Fruit fly (Drosophila melanogaster) whole organism, wandering third instar larva: ENCODE data around the gene CG9951.

Experiments
- Dif ChIP-seq: fragments of 200-275, 200-300 bp; sonication (Bioruptor generic); optimal IDR thresholded peaks from 2 replicates; lab custom pipeline; 2018; ENCODE audit warnings: missing biosample characterization, missing genetic modification characterization; ENCODE audit not compliant: partially characterized antibody
- Hr83 ChIP-seq: fragments of 200-300 bp; sonication (Bioruptor generic); optimal IDR thresholded peaks from 2 replicates; lab custom pipeline; 2016; ENCODE audit warnings: missing biosample characterization, mild to moderate bottlenecking, missing genetic modification characterization, moderate library complexity; ENCODE audit not compliant: poor library complexity, severe bottlenecking
- foxo ChIP-seq, 2 experiments: fragments of 200-800 bp; sonication (Bioruptor generic); optimal IDR thresholded peaks; 2 replicates in 1 of 2; 3 replicates in 1 of 2; lab custom pipeline; 2016 to 2017; ENCODE audit warnings: missing biosample characterization in 2 of 2, missing genetic modification characterization in 2 of 2
- tai ChIP-seq: sonication (Bioruptor generic); optimal IDR thresholded peaks from 2 replicates; lab custom pipeline; 2016; ENCODE audit warnings: missing biosample characterization, missing genetic modification characterization

DNA sequence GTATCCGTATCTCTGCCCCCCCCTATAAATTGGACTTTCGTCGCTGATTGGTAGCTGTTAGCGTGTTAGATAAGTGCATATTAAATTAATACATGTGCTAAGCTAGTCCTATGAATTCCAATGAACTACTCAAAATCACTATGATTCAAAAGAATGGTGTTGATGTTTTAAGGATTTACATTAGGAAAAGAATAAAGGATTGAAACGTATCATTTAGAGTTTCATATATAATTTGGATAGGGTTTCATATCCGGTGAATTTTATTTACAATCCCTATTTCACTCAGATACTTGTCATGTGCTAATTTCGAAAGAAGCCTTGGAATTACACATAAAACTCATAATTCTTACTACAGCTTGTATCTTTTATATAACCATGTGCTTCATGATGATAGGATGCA lies 2.6 kb upstream of the CG9951 start, which contains the start of gene CG13029:
- TF ChIP-seq tai (GFP tag; lab: Kevin White, UChicago) (no peak), Hr83 (GFP tag; lab: Kevin White, UChicago) (no peak), Dif (GFP tag; lab: Kevin White, UChicago) (no peak), foxo (GFP tag; optimal IDR thresholded peaks at IDR 0.05; lab: Kevin White, UChicago) (no peak)
